Fruit fly (Drosophila melanogaster) whole organism, embryonic: ENCODE results near the gene CG3909.
A peak's percentile ranks its signal among the peaks of the same experiment; 100 is the strongest.

Experiments
- Atf-2 ChIP-seq: fragments of 200-800 bp; sonication (Bioruptor generic); optimal IDR thresholded peaks from 2 replicates; lab custom pipeline; 2016; ENCODE audit warnings: missing biosample characterization, missing genetic modification characterization
- BtbVII ChIP-seq: fragments of 200-800 bp; sonication (Bioruptor generic); optimal IDR thresholded peaks from 3 replicates; lab custom pipeline; 2017; ENCODE audit warnings: missing biosample characterization, mild to moderate bottlenecking, missing genetic modification characterization
- CG10959 ChIP-seq: fragments of 200-800 bp; sonication (Bioruptor generic); IDR thresholded peaks from 2 replicates; pipeline ENCODE4 v1.3.6; 2022; ENCODE audit warnings: missing biosample characterization, missing genetic modification characterization
- CG11085 ChIP-seq: fragments of 200-800 bp; sonication (Bioruptor generic); IDR thresholded peaks from 2 replicates; pipeline ENCODE4 v1.3.6; 2022; ENCODE audit warnings: missing biosample characterization, missing genetic modification characterization
- CG12071 ChIP-seq: fragments of 200-800 bp; sonication (Bioruptor generic); optimal IDR thresholded peaks from 3 replicates; lab custom pipeline; 2018; ENCODE audit warnings: missing biosample characterization, mild to moderate bottlenecking, missing genetic modification characterization
- CG12104 ChIP-seq: fragments of 200-800 bp; sonication (Bioruptor generic); optimal IDR thresholded peaks from 3 replicates; lab custom pipeline; 2016; ENCODE audit warnings: missing biosample characterization, missing genetic modification characterization
- CG12236 ChIP-seq: fragments of 200-800 bp; sonication (Bioruptor generic); optimal IDR thresholded peaks from 2 replicates; lab custom pipeline; 2016; ENCODE audit warnings: missing biosample characterization, missing genetic modification characterization
- CG1233 ChIP-seq: fragments of 200-800 bp; sonication (Bioruptor generic); optimal IDR thresholded peaks from 4 replicates; lab custom pipeline; 2018; ENCODE audit warnings: missing biosample characterization, mild to moderate bottlenecking, missing genetic modification characterization
- CG13123 ChIP-seq: fragments of 200-800 bp; sonication (Bioruptor generic); optimal IDR thresholded peaks from 2 replicates; lab custom pipeline; 2016; ENCODE audit warnings: missing biosample characterization, missing genetic modification characterization
- CG14860 ChIP-seq: fragments of 200-800 bp; sonication (Bioruptor generic); IDR thresholded peaks from 3 replicates; pipeline ENCODE4 v1.3.6; 2022; ENCODE audit warnings: missing biosample characterization, missing genetic modification characterization; ENCODE audit not compliant: partially characterized antibody
- CG15514 ChIP-seq: fragments of 200-800 bp; sonication (Bioruptor generic); optimal IDR thresholded peaks from 3 replicates; lab custom pipeline; 2017; ENCODE audit warnings: missing biosample characterization, missing genetic modification characterization, mild to moderate bottlenecking, moderate library complexity, missing genetic modification reagents
- CG15601 ChIP-seq: fragments of 200-800 bp; sonication (Bioruptor generic); optimal IDR thresholded peaks from 3 replicates; lab custom pipeline; 2019; ENCODE audit warnings: missing biosample characterization, mild to moderate bottlenecking, missing genetic modification characterization, moderate library complexity
- CG17361 ChIP-seq: fragments of 200-800 bp; sonication (Bioruptor generic); IDR thresholded peaks from 3 replicates; pipeline ENCODE4 v1.3.6; 2022; ENCODE audit warnings: missing biosample characterization, missing genetic modification characterization
- CG2678 ChIP-seq: fragments of 200-800 bp; sonication (Bioruptor generic); optimal IDR thresholded peaks from 3 replicates; lab custom pipeline; 2019; ENCODE audit warnings: missing biosample characterization, mild to moderate bottlenecking, missing genetic modification characterization, moderate library complexity
- CG31365 ChIP-seq: fragments of 200-800 bp; sonication (Bioruptor generic); optimal IDR thresholded peaks from 2 replicates; lab custom pipeline; 2018; ENCODE audit warnings: missing biosample characterization, mild to moderate bottlenecking, missing genetic modification characterization
- CG4404 ChIP-seq: fragments of 200-800 bp; sonication (Bioruptor generic); IDR thresholded peaks from 2 replicates; pipeline ENCODE4 v1.3.6; 2022; ENCODE audit warnings: missing biosample characterization, missing genetic modification characterization
- CG4617 ChIP-seq: fragments of 200-800 bp; sonication (Bioruptor generic); optimal IDR thresholded peaks from 3 replicates; lab custom pipeline; 2016; ENCODE audit warnings: missing biosample characterization, missing genetic modification characterization, borderline replicate concordance
- CG4707 ChIP-seq: fragments of 200-800 bp; sonication (Bioruptor generic); optimal IDR thresholded peaks from 2 replicates; lab custom pipeline; 2018; ENCODE audit warnings: missing biosample characterization, mild to moderate bottlenecking, missing genetic modification characterization, moderate library complexity
- CG6272 ChIP-seq: fragments of 200-800 bp; sonication (Bioruptor generic); IDR thresholded peaks from 2 replicates; pipeline ENCODE4 v1.3.6; 2022; ENCODE audit warnings: missing biosample characterization, missing genetic modification characterization
- CG7963 ChIP-seq: fragments of 200-800 bp; sonication (Bioruptor generic); IDR thresholded peaks from 3 replicates; pipeline ENCODE4 v1.3.6; 2022; ENCODE audit warnings: missing biosample characterization, missing genetic modification characterization; ENCODE audit not compliant: partially characterized antibody
- CG8765 ChIP-seq: fragments of 200-800 bp; sonication (Bioruptor generic); IDR thresholded peaks from 2 replicates; pipeline ENCODE4 v1.3.6; 2022; ENCODE audit warnings: missing biosample characterization, missing genetic modification characterization
- CG9797 ChIP-seq: fragments of 200-800 bp; sonication (Bioruptor generic); optimal IDR thresholded peaks from 3 replicates; lab custom pipeline; 2018; ENCODE audit warnings: missing biosample characterization, mild to moderate bottlenecking, missing genetic modification characterization
- CTCF ChIP-seq: fragments of 200-800 bp; sonication (Bioruptor generic); optimal IDR thresholded peaks from 2 replicates; lab custom pipeline; 2017; ENCODE audit warnings: missing biosample characterization, mild to moderate bottlenecking, missing genetic modification characterization, moderate library complexity
- Dref ChIP-seq: fragments of 200-800 bp; sonication (Bioruptor generic); IDR thresholded peaks from 2 replicates; pipeline ENCODE4 v1.3.6; 2022; ENCODE audit warnings: missing biosample characterization, missing genetic modification characterization
- Hey ChIP-seq: fragments of 200-800 bp; sonication (Bioruptor generic); optimal IDR thresholded peaks from 3 replicates; lab custom pipeline; 2018; ENCODE audit warnings: missing biosample characterization, mild to moderate bottlenecking, missing genetic modification characterization
- Nf-YC ChIP-seq: fragments of 200-800 bp; optimal IDR thresholded peaks from 3 replicates; lab custom pipeline; 2019; ENCODE audit warnings: missing biosample characterization, mild to moderate bottlenecking, missing genetic modification characterization, moderate library complexity
- Oaz ChIP-seq: fragments of 200-800 bp; sonication (Bioruptor generic); IDR thresholded peaks from 2 replicates; pipeline ENCODE4 v1.3.6; 2022; ENCODE audit warnings: missing biosample characterization, missing genetic modification characterization
- Optix ChIP-seq: fragments of 200-800 bp; sonication (Bioruptor generic); IDR thresholded peaks from 3 replicates; pipeline ENCODE4 v1.3.6; 2022; ENCODE audit warnings: missing biosample characterization, missing genetic modification characterization
- abd-A ChIP-seq: fragments of 200-800 bp; sonication (Bioruptor generic); optimal IDR thresholded peaks from 3 replicates; lab custom pipeline; 2019; ENCODE audit warnings: missing biosample characterization, mild to moderate bottlenecking, missing genetic modification characterization, moderate library complexity
- ap ChIP-seq: fragments of 200-800 bp; sonication (Bioruptor generic); IDR thresholded peaks from 2 replicates; pipeline ENCODE4 v1.3.6; 2022; ENCODE audit warnings: missing biosample characterization, missing genetic modification characterization
- ase ChIP-seq: fragments of 200-800 bp; sonication (Bioruptor generic); IDR thresholded peaks from 3 replicates; pipeline ENCODE4 v1.3.6; 2022; ENCODE audit warnings: missing biosample characterization, missing genetic modification characterization
- ato ChIP-seq: fragments of 200-800 bp; sonication (Bioruptor generic); IDR thresholded peaks from 2 replicates; pipeline ENCODE4 v1.3.6; 2022; ENCODE audit warnings: missing biosample characterization, missing genetic modification characterization; ENCODE audit not compliant: partially characterized antibody
- br ChIP-seq: fragments of >200 bp; optimal IDR thresholded peaks from 2 replicates; lab custom pipeline; 2017
- chm ChIP-seq: fragments of 200-800 bp; sonication (Bioruptor generic); IDR thresholded peaks from 2 replicates; pipeline ENCODE4 v1.3.6; 2022; ENCODE audit warnings: missing biosample characterization, missing genetic modification characterization
- chn ChIP-seq: fragments of 200-800 bp; sonication (Bioruptor generic); optimal IDR thresholded peaks from 2 replicates; lab custom pipeline; 2016; ENCODE audit warnings: missing biosample characterization, missing genetic modification characterization
- corto ChIP-seq: fragments of 200-800 bp; sonication (Bioruptor generic); optimal IDR thresholded peaks from 2 replicates; lab custom pipeline; 2016; ENCODE audit warnings: missing biosample characterization, mild to moderate bottlenecking, missing genetic modification characterization, moderate library complexity
- crol ChIP-seq: fragments of 200-800 bp; sonication (Bioruptor generic); IDR thresholded peaks from 2 replicates; pipeline ENCODE4 v1.3.6; 2022; ENCODE audit warnings: missing biosample characterization, missing genetic modification characterization
- da ChIP-seq: fragments of 200-800 bp; sonication (Bioruptor generic); optimal IDR thresholded peaks from 2 replicates; lab custom pipeline; 2016; ENCODE audit warnings: missing biosample characterization, missing genetic modification characterization
- dmrt99B ChIP-seq: fragments of 200-800 bp; sonication (Bioruptor generic); optimal IDR thresholded peaks from 2 replicates; lab custom pipeline; 2018; ENCODE audit warnings: missing biosample characterization, mild to moderate bottlenecking, missing genetic modification characterization, moderate library complexity
- eyg ChIP-seq: fragments of 200-800 bp; sonication (Bioruptor generic); optimal IDR thresholded peaks from 3 replicates; lab custom pipeline; 2016; ENCODE audit warnings: missing biosample characterization, missing genetic modification characterization
- her ChIP-seq: fragments of 200-800 bp; sonication (Bioruptor generic); optimal IDR thresholded peaks from 2 replicates; lab custom pipeline; 2016; ENCODE audit warnings: missing biosample characterization, missing genetic modification characterization
- hkb ChIP-seq, 2 experiments: fragments of 200-800 bp in 1 of 2; fragments of >200 bp in 1 of 2; sonication (Bioruptor generic) in 1 of 2; IDR thresholded peaks in 1 of 2; optimal IDR thresholded peaks in 1 of 2; 2 replicates each; pipeline versions ENCODE4 v1.3.6 to Lab custom; 2017 to 2022; ENCODE audit warnings: missing biosample characterization in 1 of 2, missing genetic modification characterization in 1 of 2
- luna ChIP-seq: fragments of 200-800 bp; sonication (Bioruptor generic); optimal IDR thresholded peaks from 2 replicates; lab custom pipeline; 2016; ENCODE audit warnings: missing biosample characterization, missing genetic modification characterization
- p53 ChIP-seq: fragments of 200-800 bp; sonication (Bioruptor generic); optimal IDR thresholded peaks from 2 replicates; lab custom pipeline; 2016; ENCODE audit warnings: missing biosample characterization, missing genetic modification characterization
- pb ChIP-seq: fragments of 200-800 bp; sonication (Bioruptor generic); optimal IDR thresholded peaks from 3 replicates; lab custom pipeline; 2016; ENCODE audit warnings: missing biosample characterization, missing genetic modification characterization
- psq ChIP-seq: fragments of 200-800 bp; sonication (Bioruptor generic); optimal IDR thresholded peaks from 2 replicates; lab custom pipeline; 2017; ENCODE audit warnings: missing biosample characterization, missing genetic modification characterization
- sna ChIP-seq: fragments of 200-800 bp; sonication (Bioruptor generic); IDR thresholded peaks from 2 replicates; pipeline ENCODE4 v1.3.6; 2022; ENCODE audit warnings: missing biosample characterization, missing genetic modification characterization; ENCODE audit not compliant: partially characterized antibody
- so ChIP-seq: fragments of 200-800 bp; sonication (Bioruptor generic); IDR thresholded peaks from 3 replicates; pipeline ENCODE4 v1.3.6; 2022; ENCODE audit warnings: missing biosample characterization, missing genetic modification characterization
- tap ChIP-seq: fragments of 200-800 bp; optimal IDR thresholded peaks from 3 replicates; lab custom pipeline; 2019; ENCODE audit warnings: missing biosample characterization, mild to moderate bottlenecking, missing genetic modification characterization, moderate library complexity
- trem ChIP-seq: fragments of 200-800 bp; optimal IDR thresholded peaks from 3 replicates; lab custom pipeline; 2019; ENCODE audit warnings: missing biosample characterization, mild to moderate bottlenecking, missing genetic modification characterization, moderate library complexity
- vvl ChIP-seq: fragments of 200-800 bp; sonication (Bioruptor generic); IDR thresholded peaks from 2 replicates; pipeline ENCODE4 v1.3.6; 2022; ENCODE audit warnings: missing biosample characterization, missing genetic modification characterization
- zen ChIP-seq: fragments of 200-800 bp; sonication (Bioruptor generic); optimal IDR thresholded peaks from 3 replicates; lab custom pipeline; 2018; ENCODE audit warnings: missing biosample characterization, mild to moderate bottlenecking, missing genetic modification characterization, moderate library complexity

Gene CG3909

DNA sequence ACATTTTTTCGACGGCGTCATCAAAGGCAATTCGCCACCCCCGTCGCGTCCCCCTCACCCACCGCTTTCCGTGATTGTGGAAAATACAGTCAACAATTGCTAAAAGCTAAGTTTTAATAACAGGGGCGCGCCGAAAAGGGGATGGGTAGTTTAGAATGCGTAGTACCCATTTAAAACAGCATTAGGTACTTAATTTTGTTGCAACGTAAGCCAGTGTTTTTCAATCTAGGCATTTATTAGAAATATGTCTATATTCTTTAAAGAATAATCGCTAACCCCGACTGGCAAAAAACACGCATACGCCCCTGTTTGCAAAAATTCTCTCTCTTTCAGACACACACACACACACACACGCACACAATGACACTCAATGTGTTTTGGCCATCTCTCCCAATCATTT is 41.8 kb downstream of the CG3909 start (continued):
- TF ChIP-seq BtbVII (GFP tag; lab: Kevin White, UChicago) (peak; percentile 65), hkb (optimal IDR thresholded peaks at IDR 0.05; lab: Kevin White, UChicago) (no peak), hkb (GFP tag; IDR thresholded peaks at IDR 0.05; lab: Robert Waterston, UW) (no peak), CG10959 (GFP tag; lab: Robert Waterston, UW) (no peak), Atf-2 (GFP tag; lab: Kevin White, UChicago) (no peak), pb (GFP tag; lab: Kevin White, UChicago) (no peak), dmrt99B (tag; lab: Kevin White, UChicago) (peak; percentile 39), psq (GFP tag; lab: Kevin White, UChicago) (no peak), Hey (no peak), CTCF (GFP tag; lab: Kevin White, UChicago) (no peak), CG15514 (GFP tag; lab: Kevin White, UChicago) (peak; percentile 57), tap (tag; lab: Kevin White, UChicago) (no peak), CG4707 (GFP tag; lab: Kevin White, UChicago) (no peak), CG9797 (GFP tag; lab: Kevin White, UChicago) (no peak), Dref (GFP tag; lab: Robert Waterston, UW) (no peak), CG11085 (GFP tag; lab: Robert Waterston, UW) (no peak; the same call in 1 of the 2 replicates), Nf-YC (tag; lab: Kevin White, UChicago) (no peak), CG8765 (GFP tag; lab: Robert Waterston, UW) (peak; percentile 68; the same call in 1 of the 2 replicates), zen (no peak), sna (no peak), CG31365 (tag; lab: Kevin White, UChicago) (no peak), ap (GFP tag; lab: Robert Waterston, UW) (no peak), CG4404 (GFP tag; lab: Robert Waterston, UW) (peak; percentile 62), chm (GFP tag; lab: Robert Waterston, UW) (no peak), ato (GFP tag; lab: Robert Waterston, UW) (no peak), Oaz (no peak), CG12071 (GFP tag; lab: Kevin White, UChicago) (peak; percentile 25), CG15601 (tag; lab: Kevin White, UChicago) (no peak), Optix (GFP tag; lab: Robert Waterston, UW) (no peak), eyg (GFP tag; lab: Kevin White, UChicago) (peak; percentile 9), CG12236 (GFP tag; lab: Kevin White, UChicago) (no peak), vvl (GFP tag; lab: Robert Waterston, UW) (peak; percentile 62), corto (GFP tag; lab: Kevin White, UChicago) (peak; percentile 59), CG12104 (no peak), CG6272 (GFP tag; lab: Robert Waterston, UW) (0 out of 2 replicates have a peak, but pooled peaks have one; percentile 6), da (GFP tag; lab: Kevin White, UChicago) (no peak), her (GFP tag; lab: Kevin White, UChicago) (peak; percentile 7), CG17361 (GFP tag; lab: Robert Waterston, UW) (0 out of 3 replicates have a peak, but pooled peaks have one; percentile 11), crol (GFP tag; lab: Robert Waterston, UW) (no peak), CG7963 (no peak), ase (GFP tag; lab: Robert Waterston, UW) (no peak), p53 (GFP tag; lab: Kevin White, UChicago) (no peak), CG4617 (no peak), CG2678 (peak; percentile 70), CG1233 (GFP tag; lab: Kevin White, UChicago) (no peak), abd-A (tag; lab: Kevin White, UChicago) (no peak), so (no peak), CG14860 (GFP tag; lab: Robert Waterston, UW) (no peak), luna (peak; percentile 35), CG13123 (GFP tag; lab: Kevin White, UChicago) (no peak), chn (GFP tag; lab: Kevin White, UChicago) (no peak), trem (no peak), br (lab: Kevin White, UChicago) (no peak)
